Worm (Caenorhabditis elegans) whole organism, L2 larva: Measurements from ENCODE around the gene ceh-10.

Experiments
- C34F6.9 ChIP-seq: fragments of 150-350 bp; optimal IDR thresholded peaks from 2 replicates; lab custom pipeline; 2014; ENCODE audit warnings: missing biosample characterization, missing genetic modification characterization
- F13H6.1 ChIP-seq: sonication (generic microtip); optimal IDR thresholded peaks from 2 replicates; lab custom pipeline; 2016; ENCODE audit warnings: missing genetic modification characterization, missing compliant biosample characterization
- R02D3.7 ChIP-seq: fragments of 150-350 bp; optimal IDR thresholded peaks from 2 replicates; lab custom pipeline; 2014; ENCODE audit warnings: missing biosample characterization, missing genetic modification characterization
- Y55F3AM.14 ChIP-seq: fragments of 200-800 bp; sonication (Bioruptor generic); optimal IDR thresholded peaks from 2 replicates; lab custom pipeline; 2018; ENCODE audit warnings: mild to moderate bottlenecking, missing genetic modification characterization, missing compliant biosample characterization
- ZK546.5 ChIP-seq: sonication (generic microtip); optimal IDR thresholded peaks from 2 replicates; lab custom pipeline; 2017; ENCODE audit warnings: missing biosample characterization, missing genetic modification characterization
- alr-1 ChIP-seq: fragments of 150-350 bp; optimal IDR thresholded peaks from 2 replicates; lab custom pipeline; 2014; ENCODE audit warnings: missing biosample characterization, missing genetic modification characterization
- aly-2 ChIP-seq: fragments of 150-350 bp; optimal IDR thresholded peaks from 2 replicates; lab custom pipeline; 2014; ENCODE audit warnings: missing biosample characterization, missing genetic modification characterization
- ama-1 ChIP-seq: fragments of 150-350 bp; optimal IDR thresholded peaks from 2 replicates; lab custom pipeline; 2018; ENCODE audit warnings: inconsistent platforms
- blmp-1 ChIP-seq: sonication (generic microtip); optimal IDR thresholded peaks from 2 replicates; lab custom pipeline; 2017; ENCODE audit warnings: missing genetic modification characterization, mild to moderate bottlenecking, missing compliant biosample characterization, antibody characterized with exemption, moderate library complexity; ENCODE audit not compliant: insufficient read depth
- ceh-16 ChIP-seq: fragments of 150-350 bp; optimal IDR thresholded peaks from 2 replicates; lab custom pipeline; 2014; ENCODE audit warnings: missing biosample characterization, missing genetic modification characterization
- ceh-82 ChIP-seq: fragments of 150-350 bp; optimal IDR thresholded peaks from 2 replicates; lab custom pipeline; 2014; ENCODE audit warnings: missing biosample characterization, missing genetic modification characterization
- crh-2 ChIP-seq: sonication (generic microtip); optimal IDR thresholded peaks from 2 replicates; lab custom pipeline; 2017; ENCODE audit warnings: missing biosample characterization, missing genetic modification characterization
- dmd-4 ChIP-seq: sonication (generic microtip); optimal IDR thresholded peaks from 2 replicates; lab custom pipeline; 2017; ENCODE audit warnings: missing biosample characterization, missing genetic modification characterization
- egl-27 ChIP-seq: sonication (generic microtip); optimal IDR thresholded peaks from 3 replicates; lab custom pipeline; 2017; ENCODE audit warnings: missing biosample characterization, missing genetic modification reagents, missing genetic modification characterization
- elt-1 ChIP-seq: fragments of 150-350 bp; optimal IDR thresholded peaks from 2 replicates; lab custom pipeline; 2014; ENCODE audit warnings: missing biosample characterization, missing genetic modification characterization
- elt-3 ChIP-seq: sonication (generic microtip); optimal IDR thresholded peaks from 2 replicates; lab custom pipeline; 2017; ENCODE audit warnings: missing biosample characterization, missing genetic modification characterization
- fos-1 ChIP-seq: fragments of 150-350 bp; optimal IDR thresholded peaks from 2 replicates; lab custom pipeline; 2014; ENCODE audit warnings: missing biosample characterization, missing genetic modification characterization
- gmeb-1 ChIP-seq: fragments of 150-350 bp; optimal IDR thresholded peaks from 2 replicates; lab custom pipeline; 2014; ENCODE audit warnings: missing biosample characterization, missing genetic modification characterization
- lin-11 ChIP-seq: fragments of 150-350 bp; sonication (generic microtip); optimal IDR thresholded peaks from 2 replicates; lab custom pipeline; 2014; ENCODE audit warnings: missing biosample characterization, missing genetic modification characterization, inconsistent platforms, mixed read lengths
- lin-13 ChIP-seq: fragments of 150-350 bp; optimal IDR thresholded peaks from 2 replicates; lab custom pipeline; 2014; ENCODE audit warnings: missing biosample characterization, missing genetic modification reagents, missing genetic modification characterization
- lin-39 ChIP-seq: fragments of 150-350 bp; optimal IDR thresholded peaks from 2 replicates; lab custom pipeline; 2014; ENCODE audit warnings: missing biosample characterization, missing genetic modification reagents, missing genetic modification characterization
- lsy-2 ChIP-seq, 2 experiments: fragments of 150-350 bp in 1 of 2; sonication (generic microtip) in 1 of 2; optimal IDR thresholded peaks; 2 replicates each; lab custom pipeline; 2014 to 2017; ENCODE audit warnings: missing biosample characterization in 2 of 2, missing genetic modification characterization in 2 of 2
- mab-5 ChIP-seq: fragments of 150-350 bp; optimal IDR thresholded peaks from 2 replicates; lab custom pipeline; 2014; ENCODE audit warnings: missing biosample characterization, missing genetic modification characterization
- mbf-1 ChIP-seq: sonication (generic microtip); optimal IDR thresholded peaks from 2 replicates; lab custom pipeline; 2017; ENCODE audit warnings: missing biosample characterization, missing genetic modification characterization
- mdl-1 ChIP-seq, 2 experiments: fragments of 150-350 bp in 1 of 2; sonication (generic microtip) in 1 of 2; optimal IDR thresholded peaks; 2 replicates each; lab custom pipeline; 2017; ENCODE audit warnings: missing biosample characterization in 2 of 2, missing genetic modification characterization in 2 of 2
- nhr-10 ChIP-seq: sonication (generic microtip); optimal IDR thresholded peaks from 2 replicates; lab custom pipeline; 2017; ENCODE audit warnings: missing biosample characterization, missing genetic modification characterization
- nhr-11 ChIP-seq: fragments of 150-350 bp; optimal IDR thresholded peaks from 2 replicates; lab custom pipeline; 2014; ENCODE audit warnings: missing biosample characterization, missing genetic modification characterization
- nhr-12 ChIP-seq: fragments of 150-350 bp; optimal IDR thresholded peaks from 2 replicates; lab custom pipeline; 2014; ENCODE audit warnings: missing biosample characterization, missing genetic modification characterization
- nhr-129 ChIP-seq: fragments of 150-350 bp; optimal IDR thresholded peaks from 2 replicates; lab custom pipeline; 2014; ENCODE audit warnings: missing biosample characterization, missing genetic modification characterization
- nhr-21 ChIP-seq: fragments of 150-350 bp; optimal IDR thresholded peaks from 2 replicates; lab custom pipeline; 2014; ENCODE audit warnings: missing biosample characterization, missing genetic modification characterization
- nhr-23 ChIP-seq: fragments of 150-350 bp; optimal IDR thresholded peaks from 2 replicates; lab custom pipeline; 2014; ENCODE audit warnings: missing biosample characterization, missing genetic modification reagents, missing genetic modification characterization
- nhr-237 ChIP-seq: fragments of 150-350 bp; optimal IDR thresholded peaks from 2 replicates; lab custom pipeline; 2014; ENCODE audit warnings: missing biosample characterization, missing genetic modification characterization
- nhr-25 ChIP-seq: fragments of 150-350 bp; sonication (generic microtip); optimal IDR thresholded peaks from 3 replicates; lab custom pipeline; 2014; ENCODE audit warnings: missing biosample characterization, missing genetic modification characterization
- nhr-6 ChIP-seq: fragments of 150-350 bp; optimal IDR thresholded peaks from 2 replicates; lab custom pipeline; 2014; ENCODE audit warnings: missing biosample characterization, missing genetic modification characterization
- nhr-77 ChIP-seq: fragments of 150-350 bp; optimal IDR thresholded peaks from 2 replicates; lab custom pipeline; 2014; ENCODE audit warnings: missing biosample characterization, missing genetic modification characterization
- peb-1 ChIP-seq: fragments of 150-350 bp; optimal IDR thresholded peaks from 2 replicates; lab custom pipeline; 2014; ENCODE audit warnings: missing biosample characterization, missing genetic modification characterization
- sem-4 ChIP-seq: fragments of 150-350 bp; optimal IDR thresholded peaks from 2 replicates; lab custom pipeline; 2014; ENCODE audit warnings: missing biosample characterization, missing genetic modification reagents, missing genetic modification characterization
- skn-1 ChIP-seq: sonication (generic microtip); optimal IDR thresholded peaks from 2 replicates; lab custom pipeline; 2017; ENCODE audit warnings: missing biosample characterization, missing genetic modification characterization
- sma-3 ChIP-seq: sonication (generic microtip); optimal IDR thresholded peaks from 2 replicates; lab custom pipeline; 2016; ENCODE audit warnings: missing genetic modification reagents, missing genetic modification characterization, missing compliant biosample characterization
- sma-9 ChIP-seq, 2 experiments: fragments of 150-350 bp in 1 of 2; sonication (generic microtip) in 1 of 2; optimal IDR thresholded peaks; 2 replicates each; lab custom pipeline; 2014 to 2016; ENCODE audit warnings: missing genetic modification characterization in 2 of 2, mild to moderate bottlenecking in 1 of 2, missing biosample characterization in 1 of 2, missing compliant biosample characterization in 1 of 2, missing genetic modification reagents in 1 of 2, moderate library complexity in 1 of 2
- snpc-4 ChIP-seq: fragments of 150-350 bp; optimal IDR thresholded peaks from 2 replicates; lab custom pipeline; 2014; ENCODE audit warnings: missing biosample characterization, missing genetic modification characterization
- unc-39 ChIP-seq: fragments of 150-350 bp; optimal IDR thresholded peaks from 2 replicates; lab custom pipeline; 2014; ENCODE audit warnings: missing biosample characterization, missing genetic modification characterization
- unc-55 ChIP-seq: fragments of 150-350 bp; sonication (generic microtip); optimal IDR thresholded peaks from 3 replicates; lab custom pipeline; 2014; ENCODE audit warnings: missing biosample characterization, missing genetic modification reagents, missing genetic modification characterization
- unc-62 ChIP-seq: fragments of 150-350 bp; optimal IDR thresholded peaks from 2 replicates; lab custom pipeline; 2014; ENCODE audit warnings: missing biosample characterization, missing genetic modification reagents, missing genetic modification characterization
- zag-1 ChIP-seq: fragments of 150-350 bp; optimal IDR thresholded peaks from 2 replicates; lab custom pipeline; 2014; ENCODE audit warnings: missing biosample characterization, missing genetic modification characterization
- ztf-1 ChIP-seq: fragments of 200-800 bp; sonication (Bioruptor generic); conservative IDR thresholded peaks from 2 replicates; pipeline ENCODE4 v1.3.6; 2022; ENCODE audit warnings: missing genetic modification characterization, missing compliant biosample characterization
- ztf-11 ChIP-seq: sonication (generic microtip); optimal IDR thresholded peaks from 2 replicates; lab custom pipeline; 2017; ENCODE audit warnings: missing biosample characterization, missing genetic modification characterization
- ztf-4 ChIP-seq: fragments of 150-350 bp; optimal IDR thresholded peaks from 2 replicates; lab custom pipeline; 2014; ENCODE audit warnings: missing biosample characterization, missing genetic modification characterization

Gene ceh-10

ce11 chrIII:5838159-5839046, 39.6 kb downstream of the ceh-10 start:
- TF ChIP-seq ceh-16 (tag; lab: Kevin White, UChicago) (peak; percentile 9), sma-3 (GFP tag; lab: Kevin White, UChicago) (peak; percentile 71), elt-3 (no peak), mab-5 (tag; lab: Kevin White, UChicago) (no peak), blmp-1 (tag; lab: Kevin White, UChicago) (peak; percentile 36), skn-1 (tag; lab: Kevin White, UChicago) (no peak), nhr-10 (tag; lab: Kevin White, UChicago) (no peak), nhr-25 (peak; percentile 54), ama-1 (peak; percentile 73), crh-2 (peak; percentile 92), mbf-1 (tag; lab: Kevin White, UChicago) (no peak), ceh-82 (no peak), nhr-6 (tag; lab: Kevin White, UChicago) (no peak), nhr-77 (tag; lab: Kevin White, UChicago) (no peak), dmd-4 (tag; lab: Kevin White, UChicago) (no peak), Y55F3AM.14 (GFP tag; lab: Kevin White, UChicago) (no peak), sma-9 (GFP tag; optimal IDR thresholded peaks at IDR 0.05; lab: Kevin White, UChicago) (peak; percentile 89), sma-9 (tag; optimal IDR thresholded peaks at IDR 0.05; lab: Kevin White, UChicago) (no peak), nhr-237 (tag; lab: Kevin White, UChicago) (no peak), nhr-21 (tag; lab: Kevin White, UChicago) (peak; percentile 73), fos-1 (tag; lab: Kevin White, UChicago) (peak; percentile 95), ztf-1 (GFP tag; lab: Robert Waterston, UW) (no peak), nhr-12 (tag; lab: Kevin White, UChicago) (no peak), ztf-4 (tag; lab: Kevin White, UChicago) (peak; percentile 24), mdl-1 (tag; optimal IDR thresholded peaks at IDR 0.05; lab: Kevin White, UChicago) (peak; percentile 60 to 72), lin-11 (tag; lab: Kevin White, UChicago) (no peak), lin-39 (no peak), F13H6.1 (peak; percentile 69), unc-55 (no peak), zag-1 (tag; lab: Kevin White, UChicago) (no peak), snpc-4 (tag; lab: Kevin White, UChicago) (no peak), ztf-11 (tag; lab: Kevin White, UChicago) (no peak), nhr-23 (tag; lab: Kevin White, UChicago) (no peak), alr-1 (tag; lab: Kevin White, UChicago) (no peak), nhr-129 (tag; lab: Kevin White, UChicago) (peak; percentile 62), sem-4 (no peak), lsy-2 (tag; optimal IDR thresholded peaks at IDR 0.05; lab: Kevin White, UChicago) (peak in 1 of 2 experiments; percentile 58), unc-39 (tag; lab: Kevin White, UChicago) (no peak), lin-13 (GFP tag; lab: Kevin White, UChicago) (no peak), aly-2 (tag; lab: Kevin White, UChicago) (no peak), ZK546.5 (no peak), nhr-11 (tag; lab: Kevin White, UChicago) (no peak), peb-1 (tag; lab: Kevin White, UChicago) (no peak), egl-27 (peak; percentile 72), unc-62 (GFP tag; lab: Kevin White, UChicago) (no peak), elt-1 (tag; lab: Kevin White, UChicago) (peak; percentile 96), gmeb-1 (peak; percentile 53), C34F6.9 (tag; lab: Kevin White, UChicago) (no peak), R02D3.7 (tag; lab: Kevin White, UChicago) (no peak)
